Worm (Caenorhabditis elegans) whole organism, young adult: Measurements from ENCODE around the gene ZK177.1.
A peak's percentile ranks its signal among the peaks of the same experiment; 100 is the strongest.

Source experiments
- B0019.2 ChIP-seq: fragments of 200-800 bp; sonication (Bioruptor generic); conservative IDR thresholded peaks from 2 replicates; pipeline ENCODE4 v1.3.6; 2022; ENCODE audit warnings: missing genetic modification reagents, missing genetic modification characterization, missing compliant biosample characterization
- B0035.1 ChIP-seq: sonication (generic microtip); optimal IDR thresholded peaks from 2 replicates; lab custom pipeline; 2016; ENCODE audit warnings: missing genetic modification characterization, mild to moderate bottlenecking, missing compliant biosample characterization, missing genotype, missing genetic modification reagents
- C17E4.6 ChIP-seq: fragments of 200-800 bp; sonication (Bioruptor generic); IDR thresholded peaks from 2 replicates; pipeline ENCODE4 v1.3.6; 2022; ENCODE audit warnings: missing genetic modification reagents, missing genetic modification characterization, missing compliant biosample characterization
- F23B12.7 ChIP-seq: sonication (generic microtip); optimal IDR thresholded peaks from 2 replicates; lab custom pipeline; 2017; ENCODE audit warnings: missing genetic modification characterization, mild to moderate bottlenecking, missing compliant biosample characterization, antibody characterized with exemption, moderate library complexity; ENCODE audit not compliant: insufficient read depth
- F52B5.7 ChIP-seq: sonication (generic microtip); optimal IDR thresholded peaks from 2 replicates; lab custom pipeline; 2016; ENCODE audit warnings: mild to moderate bottlenecking, missing genetic modification characterization, missing compliant biosample characterization
- F57C9.4 ChIP-seq: sonication (generic microtip); optimal IDR thresholded peaks from 2 replicates; lab custom pipeline; 2017; ENCODE audit warnings: mild to moderate bottlenecking, missing genetic modification characterization, missing compliant biosample characterization
- K12H6.12 ChIP-seq: fragments of 200-800 bp; sonication (Bioruptor generic); optimal IDR thresholded peaks from 2 replicates; lab custom pipeline; 2018; ENCODE audit warnings: mild to moderate bottlenecking, missing genetic modification characterization, missing compliant biosample characterization
- Y53G8AR.9 ChIP-seq: fragments of 200-800 bp; sonication (Bioruptor generic); conservative IDR thresholded peaks from 2 replicates; pipeline ENCODE4 v1.3.6; 2022; ENCODE audit warnings: missing genetic modification reagents, missing genetic modification characterization, missing compliant biosample characterization
- Y56A3A.18 ChIP-seq: fragments of 200-800 bp; sonication (Bioruptor generic); IDR thresholded peaks from 2 replicates; pipeline ENCODE4 v1.3.6; 2022; ENCODE audit warnings: missing genetic modification reagents, missing genetic modification characterization, missing compliant biosample characterization
- Y79H2A.3 ChIP-seq: fragments of 200-800 bp; sonication (Bioruptor generic); conservative IDR thresholded peaks from 2 replicates; pipeline ENCODE4 v1.3.6; 2022; ENCODE audit warnings: missing genetic modification reagents, missing genetic modification characterization, missing compliant biosample characterization
- ZK185.1 ChIP-seq: sonication (generic microtip); optimal IDR thresholded peaks from 2 replicates; lab custom pipeline; 2016; ENCODE audit warnings: mild to moderate bottlenecking, missing genetic modification characterization, missing compliant biosample characterization; ENCODE audit not compliant: poor library complexity, severe bottlenecking
- akir-1 ChIP-seq: fragments of 200-800 bp; sonication (Bioruptor generic); optimal IDR thresholded peaks from 2 replicates; lab custom pipeline; 2018; ENCODE audit warnings: mild to moderate bottlenecking, missing genetic modification characterization, moderate library complexity, missing compliant biosample characterization
- ama-1 ChIP-seq, 3 experiments: fragments of 150-350 bp in 1 of 3; sonication (generic microtip) in 2 of 3; optimal IDR thresholded peaks; 2 replicates each; lab custom pipeline; 2014 to 2018; ENCODE audit warnings: missing biosample characterization in 2 of 3, missing genetic modification characterization in 2 of 3, missing genetic modification reagents in 2 of 3
- aptf-2 ChIP-seq: fragments of 200-800 bp; sonication (Bioruptor generic); conservative IDR thresholded peaks from 2 replicates; pipeline ENCODE4 v1.3.6; 2022; ENCODE audit warnings: missing genetic modification reagents, missing genetic modification characterization, missing compliant biosample characterization
- atf-7 ChIP-seq: sonication (generic microtip); optimal IDR thresholded peaks from 2 replicates; lab custom pipeline; 2017; ENCODE audit warnings: mild to moderate bottlenecking, missing genetic modification characterization, missing compliant biosample characterization
- athp-1 ChIP-seq: sonication (generic microtip); optimal IDR thresholded peaks from 2 replicates; lab custom pipeline; 2017; ENCODE audit warnings: mild to moderate bottlenecking, missing genetic modification characterization, missing compliant biosample characterization
- attf-5 ChIP-seq: fragments of 200-800 bp; sonication (Bioruptor generic); optimal IDR thresholded peaks from 2 replicates; lab custom pipeline; 2018; ENCODE audit warnings: mild to moderate bottlenecking, missing genetic modification characterization, missing compliant biosample characterization
- bed-1 ChIP-seq: fragments of 200-800 bp; sonication (Bioruptor generic); IDR thresholded peaks from 2 replicates; pipeline ENCODE4 v1.3.6; 2022; ENCODE audit warnings: missing genetic modification reagents, missing genetic modification characterization, missing compliant biosample characterization
- bed-2 ChIP-seq: fragments of 200-800 bp; sonication (Bioruptor generic); IDR thresholded peaks from 2 replicates; pipeline ENCODE4 v1.3.6; 2022; ENCODE audit warnings: missing genetic modification reagents, missing genetic modification characterization, missing compliant biosample characterization
- ceh-40 ChIP-seq: fragments of 200-800 bp; sonication (Bioruptor generic); IDR thresholded peaks from 2 replicates; pipeline ENCODE4 v1.3.6; 2022; ENCODE audit warnings: missing genetic modification characterization, missing compliant biosample characterization
- dox-1 ChIP-seq: fragments of 200-800 bp; sonication (Bioruptor generic); IDR thresholded peaks from 2 replicates; pipeline ENCODE4 v1.3.6; 2022; ENCODE audit warnings: missing genetic modification reagents, missing genetic modification characterization, missing compliant biosample characterization
- efl-1 ChIP-seq: fragments of 150-350 bp; optimal IDR thresholded peaks from 2 replicates; lab custom pipeline; 2014; ENCODE audit warnings: missing biosample characterization, missing genetic modification reagents, missing genetic modification characterization
- ekl-4 ChIP-seq: fragments of 200-800 bp; sonication (Bioruptor generic); IDR thresholded peaks from 2 replicates; pipeline ENCODE4 v1.3.6; 2022; ENCODE audit warnings: missing genetic modification reagents, missing genetic modification characterization, missing compliant biosample characterization
- ets-4 ChIP-seq: fragments of 200-800 bp; sonication (Bioruptor generic); optimal IDR thresholded peaks from 2 replicates; lab custom pipeline; 2018; ENCODE audit warnings: mild to moderate bottlenecking, missing genetic modification characterization, missing compliant biosample characterization
- fkh-3 ChIP-seq: sonication (generic microtip); optimal IDR thresholded peaks from 2 replicates; lab custom pipeline; 2016; ENCODE audit warnings: mild to moderate bottlenecking, missing genetic modification characterization, missing compliant biosample characterization
- gei-17 ChIP-seq: fragments of 200-800 bp; sonication (Bioruptor generic); optimal IDR thresholded peaks from 2 replicates; lab custom pipeline; 2018; ENCODE audit warnings: mild to moderate bottlenecking, missing genetic modification characterization, missing compliant biosample characterization
- him-1 ChIP-seq: sonication (generic microtip); optimal IDR thresholded peaks from 2 replicates; lab custom pipeline; 2016; ENCODE audit warnings: missing genotype, missing genetic modification reagents, missing genetic modification characterization, missing compliant biosample characterization
- hmg-1.2 ChIP-seq: fragments of 200-800 bp; sonication (Bioruptor generic); IDR thresholded peaks from 2 replicates; pipeline ENCODE4 v1.3.6; 2022; ENCODE audit warnings: missing genetic modification reagents, missing genetic modification characterization, missing compliant biosample characterization
- hsf-1 ChIP-seq: fragments of 200-800 bp; sonication (Bioruptor generic); IDR thresholded peaks from 2 replicates; pipeline ENCODE4 v1.3.6; 2022; ENCODE audit warnings: missing genetic modification reagents, missing genetic modification characterization, missing compliant biosample characterization
- lag-1 ChIP-seq: fragments of 200-800 bp; sonication (Bioruptor generic); IDR thresholded peaks from 2 replicates; pipeline ENCODE4 v1.3.6; 2022; ENCODE audit warnings: missing genetic modification reagents, missing genetic modification characterization, missing compliant biosample characterization
- let-607 ChIP-seq, 2 experiments: fragments of 200-800 bp in 1 of 2; sonication (Bioruptor generic) in 1 of 2; sonication (generic microtip) in 1 of 2; optimal IDR thresholded peaks; 2 replicates each; lab custom pipeline; 2016 to 2018; ENCODE audit warnings: mild to moderate bottlenecking in 2 of 2, missing compliant biosample characterization in 2 of 2, missing genetic modification characterization in 2 of 2, moderate library complexity in 2 of 2, missing genotype in 1 of 2
- lin-26 ChIP-seq: fragments of 200-800 bp; sonication (Bioruptor generic); IDR thresholded peaks from 2 replicates; pipeline ENCODE4 v1.3.6; 2022; ENCODE audit warnings: missing genetic modification reagents, missing genetic modification characterization, missing compliant biosample characterization
- lin-54 ChIP-seq: fragments of 200-800 bp; sonication (Bioruptor generic); optimal IDR thresholded peaks from 2 replicates; lab custom pipeline; 2018; ENCODE audit warnings: mild to moderate bottlenecking, missing genetic modification characterization, missing compliant biosample characterization
- madf-10 ChIP-seq: sonication (generic microtip); optimal IDR thresholded peaks from 2 replicates; lab custom pipeline; 2016; ENCODE audit warnings: mild to moderate bottlenecking, missing genetic modification characterization, missing compliant biosample characterization
- madf-6 ChIP-seq: fragments of 200-800 bp; sonication (Bioruptor generic); IDR thresholded peaks from 2 replicates; pipeline ENCODE4 v1.3.6; 2022; ENCODE audit warnings: missing genetic modification reagents, missing genetic modification characterization, missing compliant biosample characterization
- nfyb-1 ChIP-seq: fragments of 200-800 bp; sonication (Bioruptor generic); IDR thresholded peaks from 2 replicates; pipeline ENCODE4 v1.3.6; 2022; ENCODE audit warnings: missing genetic modification reagents, missing genetic modification characterization, missing compliant biosample characterization
- pbrm-1 ChIP-seq: fragments of 200-800 bp; sonication (Bioruptor generic); IDR thresholded peaks from 2 replicates; pipeline ENCODE4 v1.3.6; 2022; ENCODE audit warnings: missing genetic modification reagents, missing genetic modification characterization, missing compliant biosample characterization
- repo-1 ChIP-seq: sonication (generic microtip); optimal IDR thresholded peaks from 2 replicates; lab custom pipeline; 2017; ENCODE audit warnings: mild to moderate bottlenecking, missing genetic modification characterization, missing compliant biosample characterization
- rpc-1 ChIP-seq, 2 experiments: fragments of 150-350 bp in 1 of 2; sonication (generic microtip) in 1 of 2; optimal IDR thresholded peaks; 2 replicates each; lab custom pipeline; 2014 to 2018; ENCODE audit warnings: missing biosample characterization in 1 of 2, missing genetic modification characterization in 1 of 2, missing genetic modification reagents in 1 of 2, missing genotype in 1 of 2
- snpc-1.3 ChIP-seq: sonication (generic microtip); optimal IDR thresholded peaks from 2 replicates; lab custom pipeline; 2017; ENCODE audit warnings: missing genetic modification characterization, mild to moderate bottlenecking, missing compliant biosample characterization, antibody characterized with exemption, moderate library complexity, missing genotype, missing genetic modification reagents; ENCODE audit not compliant: insufficient read depth
- snpc-4 ChIP-seq, 5 experiments: fragments of 150-350 bp in 1 of 5; sonication (generic microtip) in 4 of 5; optimal IDR thresholded peaks; 2 replicates each; lab custom pipeline; 2014 to 2018; ENCODE audit warnings: missing genetic modification characterization in 5 of 5, missing biosample characterization in 3 of 5, antibody characterized with exemption in 2 of 5, mild to moderate bottlenecking in 2 of 5, missing compliant biosample characterization in 2 of 5, missing genotype in 2 of 5, moderate library complexity in 2 of 5, missing genetic modification reagents in 1 of 5
- tbp1 ChIP-seq: fragments of 200-800 bp; sonication (Bioruptor generic); optimal IDR thresholded peaks from 2 replicates; lab custom pipeline; 2018; ENCODE audit warnings: mild to moderate bottlenecking, missing genetic modification characterization, missing compliant biosample characterization
- unc-130 ChIP-seq: sonication (generic microtip); optimal IDR thresholded peaks from 2 replicates; lab custom pipeline; 2016; ENCODE audit warnings: missing genetic modification reagents, missing genetic modification characterization, missing compliant biosample characterization
- zim-3 ChIP-seq: sonication (generic microtip); optimal IDR thresholded peaks from 2 replicates; lab custom pipeline; 2017; ENCODE audit warnings: mild to moderate bottlenecking, missing genetic modification characterization, moderate library complexity, missing compliant biosample characterization

ZK177.1 gene

ce11 chrII:5574925-5575324, 47.0 kb downstream of the ZK177.1 start (continued):
- TF ChIP-seq snpc-4 (GFP tag; optimal IDR thresholded peaks at IDR 0.05; lab: Kevin White, UChicago) (no peak), snpc-4 (tag; optimal IDR thresholded peaks at IDR 0.05; lab: Kevin White, UChicago) (peak in 1 of 4 experiments; percentile 20), lin-54 (GFP tag; lab: Kevin White, UChicago) (peak; percentile 6), ama-1 (optimal IDR thresholded peaks at IDR 0.05; lab: Kevin White, UChicago) (peak; percentile 33), ama-1 (GFP tag; optimal IDR thresholded peaks at IDR 0.05; lab: Kevin White, UChicago) (no peak), K12H6.12 (peak; percentile 20), Y53G8AR.9 (GFP tag; lab: Robert Waterston, UW) (peak; percentile 81; the same call in 1 of the 2 replicates), Y56A3A.18 (peak; percentile 78; the same call in 1 of the 2 replicates), repo-1 (tag; lab: Kevin White, UChicago) (peak; percentile 86), ets-4 (GFP tag; lab: Kevin White, UChicago) (no peak), attf-5 (no peak), F52B5.7 (tag; lab: Kevin White, UChicago) (peak; percentile 62), hmg-1.2 (GFP tag; lab: Robert Waterston, UW) (peak; percentile 19; the same call in 1 of the 2 replicates), ceh-40 (GFP tag; lab: Robert Waterston, UW) (no peak), him-1 (tag; lab: Kevin White, UChicago) (no peak), dox-1 (GFP tag; lab: Robert Waterston, UW) (peak; percentile 45; the same call in 1 of the 2 replicates), madf-10 (tag; lab: Kevin White, UChicago) (no peak), let-607 (tag; optimal IDR thresholded peaks at IDR 0.05; lab: Kevin White, UChicago) (peak; percentile 49 to 76), lag-1 (GFP tag; lab: Robert Waterston, UW) (no peak), F57C9.4 (tag; lab: Kevin White, UChicago) (no peak), pbrm-1 (GFP tag; lab: Robert Waterston, UW) (peak; percentile 36; the same call in 1 of the 2 replicates), snpc-1.3 (tag; lab: Kevin White, UChicago) (no peak), lin-26 (GFP tag; lab: Robert Waterston, UW) (peak; percentile 37; the same call in 1 of the 2 replicates), atf-7 (tag; lab: Kevin White, UChicago) (peak; percentile 70), madf-6 (GFP tag; lab: Robert Waterston, UW) (peak; percentile 33), fkh-3 (tag; lab: Kevin White, UChicago) (peak; percentile 41), ekl-4 (peak; percentile 73; the same call in 1 of the 2 replicates), gei-17 (GFP tag; lab: Kevin White, UChicago) (peak; percentile 55), C17E4.6 (GFP tag; lab: Robert Waterston, UW) (no peak), bed-2 (no peak), B0019.2 (GFP tag; lab: Robert Waterston, UW) (no peak), ZK185.1 (no peak), Y79H2A.3 (GFP tag; lab: Robert Waterston, UW) (no peak)

- TF ChIP-seq aptf-2 (GFP tag; lab: Robert Waterston, UW), result 0 out of 2 replicates have a peak, but pooled peaks have one; percentile 30
- no peak for TF ChIP-seq ets-4 (GFP tag; lab: Kevin White, UChicago)
- TF ChIP-seq hsf-1 (GFP tag; lab: Robert Waterston, UW), result no peak
- TF ChIP-seq madf-6 (GFP tag; lab: Robert Waterston, UW), result no peak
- TF ChIP-seq him-1 (tag; lab: Kevin White, UChicago), result peak; percentile 80
- TF ChIP-seq snpc-1.3 (tag; lab: Kevin White, UChicago), result peak; percentile 80
- peak; percentile 80 for TF ChIP-seq rpc-1 (optimal IDR thresholded peaks at IDR 0.05; lab: Kevin White, UChicago)
- peak; percentile 88 for TF ChIP-seq rpc-1 (tag; optimal IDR thresholded peaks at IDR 0.05; lab: Kevin White, UChicago)
- TF ChIP-seq bed-1, result no peak
- peak; percentile 18 for TF ChIP-seq unc-130 (GFP tag; lab: Kevin White, UChicago)
- TF ChIP-seq ceh-40 (GFP tag; lab: Robert Waterston, UW), result peak; percentile 59; the same call in 1 of the 2 replicates
- peak; percentile 81 for TF ChIP-seq F23B12.7 (tag; lab: Kevin White, UChicago)
- no peak for TF ChIP-seq C17E4.6 (GFP tag; lab: Robert Waterston, UW)
- TF ChIP-seq athp-1 (tag; lab: Kevin White, UChicago), result peak; percentile 50
- peak; percentile 72; the same call in 1 of the 2 replicates for TF ChIP-seq nfyb-1
- TF ChIP-seq zim-3 (tag; lab: Kevin White, UChicago), result peak; percentile 35
- peak; percentile 30 for TF ChIP-seq attf-5
- TF ChIP-seq akir-1, result no peak
- peak; percentile 15 for TF ChIP-seq B0035.1 (tag; lab: Kevin White, UChicago)
- TF ChIP-seq ZK185.1, result peak; percentile 51
- no peak for TF ChIP-seq efl-1 (GFP tag; lab: Kevin White, UChicago)
- TF ChIP-seq tbp1 (GFP tag; lab: Kevin White, UChicago), result peak; percentile 99
These were observed 49.1 kb downstream of the ZK177.1 start for ce11 chrII:5577060-5577459.
